Worm (Caenorhabditis elegans): Measurements from ENCODE around the gene eif-1.

The eif-1 gene

DNA sequence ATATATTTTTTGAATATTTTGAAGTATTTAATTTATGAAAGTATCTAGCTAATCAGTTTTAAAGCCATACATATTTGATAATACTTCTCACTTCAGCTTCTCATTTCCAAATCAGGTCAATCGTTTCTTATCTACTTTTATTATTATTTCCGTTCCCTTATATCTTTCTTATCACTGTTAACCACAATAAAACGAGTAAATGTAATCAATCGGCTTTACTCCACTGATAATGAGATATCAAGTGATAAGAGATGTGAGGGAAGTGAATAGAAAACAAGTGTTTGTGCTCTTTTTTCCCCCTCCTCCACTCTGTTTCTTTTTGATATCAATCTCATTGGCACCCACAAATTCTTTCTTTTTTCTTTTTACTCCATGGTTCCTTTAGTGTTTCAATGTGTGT, 26.8 kb downstream of the eif-1 start:
- TF ChIP-seq F13H6.1 (tag; optimal IDR thresholded peaks at IDR 0.05) (no peak), nhr-6 (tag; optimal IDR thresholded peaks at IDR 0.05) (no peak), ceh-16 (tag; optimal IDR thresholded peaks at IDR 0.05) (no peak)

DNA sequence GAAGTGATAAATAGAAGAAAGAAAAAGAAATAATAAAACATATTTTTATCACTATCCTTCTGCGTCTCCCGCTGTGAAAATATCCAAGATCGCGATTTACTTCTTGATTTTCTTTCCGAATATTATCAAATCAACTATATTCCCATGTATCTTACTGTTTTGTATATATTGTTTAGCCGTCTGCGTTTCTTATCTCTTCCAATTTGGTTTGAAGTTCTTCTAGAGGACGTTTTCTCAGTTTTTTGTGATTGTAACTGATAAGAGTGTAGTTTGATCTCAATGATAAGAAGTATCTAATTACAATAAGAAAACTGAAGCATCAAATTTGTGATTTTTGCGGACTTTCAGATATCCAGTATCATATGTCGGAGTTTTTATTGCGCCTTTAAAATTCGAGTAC, 32.7 kb downstream of the eif-1 start:
- no peak for TF ChIP-seq ztf-4 (tag; optimal IDR thresholded peaks at IDR 0.05)
- TF ChIP-seq blmp-1 (tag; optimal IDR thresholded peaks at IDR 0.05; ENCODE audit: insufficient read depth) = no peak
- no peak for TF ChIP-seq snpc-4 (tag; optimal IDR thresholded peaks at IDR 0.05)
- no peak for TF ChIP-seq nhr-21 (tag; optimal IDR thresholded peaks at IDR 0.05)
- peak; percentile 42 for TF ChIP-seq fos-1 (tag; optimal IDR thresholded peaks at IDR 0.05)
- peak; percentile 19 for TF ChIP-seq sma-3 (GFP tag; optimal IDR thresholded peaks at IDR 0.05)
- no peak for TF ChIP-seq crh-2 (tag; optimal IDR thresholded peaks at IDR 0.05)
- TF ChIP-seq sma-9 (GFP tag; optimal IDR thresholded peaks at IDR 0.05) = peak; percentile 16
- TF ChIP-seq sma-9 (tag; optimal IDR thresholded peaks at IDR 0.05) = no peak
- TF ChIP-seq mbf-1 (tag; optimal IDR thresholded peaks at IDR 0.05) = no peak
- no peak for TF ChIP-seq C34F6.9 (tag; optimal IDR thresholded peaks at IDR 0.05)
- no peak for TF ChIP-seq gmeb-1 (tag; optimal IDR thresholded peaks at IDR 0.05)

DNA sequence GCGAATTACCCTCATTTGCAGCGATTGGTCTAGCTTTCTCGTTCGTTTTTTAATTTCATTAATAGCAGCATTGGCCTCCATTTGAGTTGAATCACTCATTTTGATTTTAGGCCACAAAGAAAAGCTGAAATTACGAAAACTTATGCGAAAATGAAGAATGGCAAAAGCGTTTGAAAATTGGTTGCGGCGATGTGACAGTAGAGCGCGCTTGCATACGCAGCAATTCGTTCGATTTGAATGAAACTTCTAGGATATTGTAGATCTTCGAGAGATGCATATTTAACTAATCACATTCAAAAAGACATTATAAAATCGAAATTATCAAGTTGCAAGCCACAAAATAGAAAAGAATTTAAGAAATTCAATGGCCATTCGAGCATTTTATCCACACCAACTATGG, 33.7 kb downstream of the eif-1 start, which contains the start of gene ulp-2:
Gene ulp-2, minus strand, starts transcription at position 158 of the 400 bp plus-strand sequence.
- TF ChIP-seq C34F6.9 (tag; optimal IDR thresholded peaks at IDR 0.05) = peak; percentile 46
- no peak for TF ChIP-seq unc-62 (GFP tag; optimal IDR thresholded peaks at IDR 0.05)
- TF ChIP-seq ztf-4 (tag; optimal IDR thresholded peaks at IDR 0.05) = no peak
- TF ChIP-seq ama-1 (optimal IDR thresholded peaks at IDR 0.05) = no peak
- no peak for TF ChIP-seq nhr-21 (tag; optimal IDR thresholded peaks at IDR 0.05)
- TF ChIP-seq blmp-1 (tag; optimal IDR thresholded peaks at IDR 0.05; ENCODE audit: insufficient read depth) = no peak
- TF ChIP-seq lsy-2 (tag; optimal IDR thresholded peaks at IDR 0.05) = peak in 1 of 2 experiments; percentile 26
- no peak for TF ChIP-seq mbf-1 (tag; optimal IDR thresholded peaks at IDR 0.05)
- TF ChIP-seq nhr-11 (tag; optimal IDR thresholded peaks at IDR 0.05) = no peak
- TF ChIP-seq alr-1 (tag; optimal IDR thresholded peaks at IDR 0.05) = no peak
- TF ChIP-seq ztf-11 (tag; optimal IDR thresholded peaks at IDR 0.05) = no peak
- TF ChIP-seq sem-4 (tag; optimal IDR thresholded peaks at IDR 0.05) = no peak
- peak; percentile 39 for TF ChIP-seq unc-55 (GFP tag; optimal IDR thresholded peaks at IDR 0.05)
- no peak for TF ChIP-seq peb-1 (tag; optimal IDR thresholded peaks at IDR 0.05)
- peak; percentile 58 for TF ChIP-seq nhr-129 (tag; optimal IDR thresholded peaks at IDR 0.05)
- no peak for TF ChIP-seq elt-3 (tag; optimal IDR thresholded peaks at IDR 0.05)
- TF ChIP-seq nhr-237 (tag; optimal IDR thresholded peaks at IDR 0.05) = no peak

DNA sequence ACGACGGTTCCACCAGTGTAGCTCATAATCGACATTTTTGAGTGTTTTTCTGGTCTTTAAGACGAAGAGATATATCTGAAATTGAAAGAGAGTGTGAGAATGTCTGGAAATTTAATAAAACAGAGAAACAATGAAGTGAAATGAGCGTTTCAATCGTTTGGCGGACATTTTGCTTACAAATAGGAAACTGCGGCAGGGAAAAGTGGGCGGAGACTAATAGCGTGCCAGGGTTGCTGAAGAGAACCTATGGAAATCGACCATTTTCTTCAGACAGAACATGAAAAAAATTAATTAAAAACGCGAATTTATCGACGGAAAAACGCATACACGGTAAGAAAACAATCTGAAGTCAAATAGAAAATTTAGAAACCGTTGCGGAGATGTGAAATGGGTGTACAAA, 38.0 kb downstream of the eif-1 start, which contains the start of gene pbs-3:
Gene pbs-3, minus strand, starts transcription at position 75 of the 400 bp plus-strand sequence.
- TF ChIP-seq elt-3 (tag; optimal IDR thresholded peaks at IDR 0.05) (no peak), sma-3 (GFP tag; optimal IDR thresholded peaks at IDR 0.05) (peak; percentile 45), nhr-11 (tag; optimal IDR thresholded peaks at IDR 0.05) (no peak), dmd-4 (tag; optimal IDR thresholded peaks at IDR 0.05) (no peak), ztf-1 (GFP tag; conservative IDR thresholded peaks at IDR 0.05) (no peak), unc-39 (tag; optimal IDR thresholded peaks at IDR 0.05) (no peak), lin-13 (GFP tag; optimal IDR thresholded peaks at IDR 0.05) (peak; percentile 76), Y55F3AM.14 (GFP tag; optimal IDR thresholded peaks at IDR 0.05) (no peak), lsy-2 (tag; optimal IDR thresholded peaks at IDR 0.05) (peak; percentile 22 to 76), ceh-16 (tag; optimal IDR thresholded peaks at IDR 0.05) (no peak), ama-1 (optimal IDR thresholded peaks at IDR 0.05) (peak; percentile 60), zag-1 (tag; optimal IDR thresholded peaks at IDR 0.05) (no peak), nhr-237 (tag; optimal IDR thresholded peaks at IDR 0.05) (no peak), nhr-12 (tag; optimal IDR thresholded peaks at IDR 0.05) (no peak), nhr-23 (tag; optimal IDR thresholded peaks at IDR 0.05) (no peak), ztf-11 (tag; optimal IDR thresholded peaks at IDR 0.05) (no peak), nhr-25 (tag; optimal IDR thresholded peaks at IDR 0.05) (peak; percentile 46), unc-55 (GFP tag; optimal IDR thresholded peaks at IDR 0.05) (peak; percentile 79), aly-2 (tag; optimal IDR thresholded peaks at IDR 0.05) (no peak), blmp-1 (tag; optimal IDR thresholded peaks at IDR 0.05; ENCODE audit: insufficient read depth) (no peak), ceh-82 (tag; optimal IDR thresholded peaks at IDR 0.05) (no peak), elt-1 (tag; optimal IDR thresholded peaks at IDR 0.05) (no peak), nhr-10 (tag; optimal IDR thresholded peaks at IDR 0.05) (no peak), R02D3.7 (tag; optimal IDR thresholded peaks at IDR 0.05) (no peak), nhr-77 (tag; optimal IDR thresholded peaks at IDR 0.05) (no peak), peb-1 (tag; optimal IDR thresholded peaks at IDR 0.05) (no peak), nhr-129 (tag; optimal IDR thresholded peaks at IDR 0.05) (peak; percentile 84), fos-1 (tag; optimal IDR thresholded peaks at IDR 0.05) (peak; percentile 37), lin-11 (tag; optimal IDR thresholded peaks at IDR 0.05) (peak; percentile 28), nhr-6 (tag; optimal IDR thresholded peaks at IDR 0.05) (no peak), mbf-1 (tag; optimal IDR thresholded peaks at IDR 0.05) (no peak), lin-39 (tag; optimal IDR thresholded peaks at IDR 0.05) (no peak), snpc-4 (tag; optimal IDR thresholded peaks at IDR 0.05) (peak; percentile 33), alr-1 (tag; optimal IDR thresholded peaks at IDR 0.05) (no peak), nhr-21 (tag; optimal IDR thresholded peaks at IDR 0.05) (peak; percentile 41), skn-1 (tag; optimal IDR thresholded peaks at IDR 0.05) (peak; percentile 89), ZK546.5 (tag; optimal IDR thresholded peaks at IDR 0.05) (no peak), F13H6.1 (tag; optimal IDR thresholded peaks at IDR 0.05) (peak; percentile 13), sma-9 (GFP tag; optimal IDR thresholded peaks at IDR 0.05) (peak; percentile 33), sma-9 (tag; optimal IDR thresholded peaks at IDR 0.05) (no peak)
